Worm (Caenorhabditis elegans) whole organism, late embryonic: Measurements from ENCODE around the gene ehs-1.
A peak's percentile ranks its signal among the peaks of the same experiment; 100 is the strongest.

Experiments
- F13H6.1 ChIP-seq: sonication (generic microtip); optimal IDR thresholded peaks from 2 replicates; lab custom pipeline; 2016; ENCODE audit warnings: missing genetic modification characterization, missing compliant biosample characterization
- K02D7.2 ChIP-seq: sonication (generic microtip); optimal IDR thresholded peaks from 2 replicates; lab custom pipeline; 2017; ENCODE audit warnings: mild to moderate bottlenecking, missing genetic modification characterization, missing compliant biosample characterization
- Y22D7AL.16 ChIP-seq: sonication (generic microtip); optimal IDR thresholded peaks from 2 replicates; lab custom pipeline; 2016; ENCODE audit warnings: missing genetic modification characterization, missing compliant biosample characterization
- ama-1 ChIP-seq: fragments of 150-350 bp; optimal IDR thresholded peaks from 2 replicates; lab custom pipeline; 2014
- ceh-14 ChIP-seq: sonication (generic microtip); optimal IDR thresholded peaks from 2 replicates; lab custom pipeline; 2016; ENCODE audit warnings: missing genotype, missing genetic modification characterization, missing compliant biosample characterization
- ceh-18 ChIP-seq: sonication (generic microtip); optimal IDR thresholded peaks from 2 replicates; lab custom pipeline; 2016; ENCODE audit warnings: missing genetic modification characterization, missing compliant biosample characterization
- ceh-2 ChIP-seq: sonication (generic microtip); optimal IDR thresholded peaks from 2 replicates; lab custom pipeline; 2016; ENCODE audit warnings: missing genotype, missing genetic modification characterization, missing compliant biosample characterization
- ceh-30 ChIP-seq: fragments of 150-350 bp; optimal IDR thresholded peaks from 2 replicates; lab custom pipeline; 2014; ENCODE audit warnings: missing biosample characterization, missing genetic modification characterization
- ceh-31 ChIP-seq: sonication (generic microtip); optimal IDR thresholded peaks from 2 replicates; lab custom pipeline; 2016; ENCODE audit warnings: missing genetic modification characterization, missing compliant biosample characterization
- ceh-45 ChIP-seq: fragments of 200-800 bp; sonication (Bioruptor generic); IDR thresholded peaks from 2 replicates; pipeline ENCODE4 v1.3.6; 2022; ENCODE audit warnings: missing genetic modification reagents, missing genetic modification characterization, missing compliant biosample characterization
- ceh-48 ChIP-seq: sonication (generic microtip); optimal IDR thresholded peaks from 2 replicates; lab custom pipeline; 2016; ENCODE audit warnings: missing genetic modification characterization, inconsistent platforms, missing compliant biosample characterization
- elt-4 ChIP-seq: sonication (generic microtip); optimal IDR thresholded peaks from 2 replicates; lab custom pipeline; 2016; ENCODE audit warnings: missing genetic modification characterization, missing compliant biosample characterization
- hlh-30 ChIP-seq: sonication (generic microtip); optimal IDR thresholded peaks from 2 replicates; lab custom pipeline; 2017; ENCODE audit warnings: antibody characterized with exemption, missing genetic modification characterization, missing compliant biosample characterization; ENCODE audit not compliant: insufficient read depth
- hlh-6 ChIP-seq: sonication (generic microtip); optimal IDR thresholded peaks from 2 replicates; lab custom pipeline; 2016; ENCODE audit warnings: missing genotype, missing genetic modification characterization, missing compliant biosample characterization
- lin-11 ChIP-seq: fragments of 200-800 bp; sonication (Bioruptor generic); optimal IDR thresholded peaks from 2 replicates; lab custom pipeline; 2018; ENCODE audit warnings: mild to moderate bottlenecking, missing genetic modification characterization, missing compliant biosample characterization
- madf-2 ChIP-seq: sonication (generic microtip); optimal IDR thresholded peaks from 2 replicates; lab custom pipeline; 2017; ENCODE audit warnings: missing genetic modification characterization, missing compliant biosample characterization
- nfya-1 ChIP-seq: sonication (generic microtip); optimal IDR thresholded peaks from 2 replicates; lab custom pipeline; 2017; ENCODE audit warnings: missing genetic modification characterization, mild to moderate bottlenecking, missing compliant biosample characterization, antibody characterized with exemption, moderate library complexity
- npax-4 ChIP-seq: sonication (generic microtip); optimal IDR thresholded peaks from 2 replicates; lab custom pipeline; 2016; ENCODE audit warnings: missing genetic modification characterization, missing compliant biosample characterization
- pag-3 ChIP-seq: sonication (generic microtip); optimal IDR thresholded peaks from 2 replicates; lab custom pipeline; 2016; ENCODE audit warnings: missing compliant biosample characterization, missing genetic modification characterization, borderline replicate concordance
- pat-9 ChIP-seq: fragments of 200-800 bp; sonication (Bioruptor generic); optimal IDR thresholded peaks from 2 replicates; lab custom pipeline; 2018; ENCODE audit warnings: mild to moderate bottlenecking, missing genetic modification characterization, moderate library complexity, missing compliant biosample characterization
- pax-1 ChIP-seq: fragments of 150-350 bp; optimal IDR thresholded peaks from 2 replicates; lab custom pipeline; 2014; ENCODE audit warnings: missing biosample characterization, missing genetic modification characterization
- pha-2 ChIP-seq: sonication (generic microtip); optimal IDR thresholded peaks from 2 replicates; lab custom pipeline; 2017; ENCODE audit warnings: mild to moderate bottlenecking, missing genetic modification characterization, missing compliant biosample characterization
- pha-4 ChIP-seq: fragments of 150-350 bp; optimal IDR thresholded peaks from 2 replicates; lab custom pipeline; 2018; ENCODE audit warnings: missing biosample characterization, missing genetic modification reagents, missing genetic modification characterization
- pros-1 ChIP-seq: fragments of 150-350 bp; optimal IDR thresholded peaks from 2 replicates; lab custom pipeline; 2014; ENCODE audit warnings: missing biosample characterization, missing genetic modification reagents, missing genetic modification characterization
- ref-2 ChIP-seq: sonication (generic microtip); optimal IDR thresholded peaks from 2 replicates; lab custom pipeline; 2016; ENCODE audit warnings: missing genetic modification characterization, missing compliant biosample characterization
- sox-2 ChIP-seq: fragments of 200-800 bp; sonication (Bioruptor generic); IDR thresholded peaks from 2 replicates; pipeline ENCODE4 v1.3.6; 2022; ENCODE audit warnings: missing genetic modification reagents, missing genetic modification characterization, missing compliant biosample characterization
- tbx-2 ChIP-seq: sonication (generic microtip); optimal IDR thresholded peaks from 2 replicates; lab custom pipeline; 2016; ENCODE audit warnings: missing genetic modification characterization, missing compliant biosample characterization
- tbx-7 ChIP-seq: sonication (generic microtip); optimal IDR thresholded peaks from 2 replicates; lab custom pipeline; 2016; ENCODE audit warnings: missing genotype, missing genetic modification characterization, missing compliant biosample characterization
- unc-42 ChIP-seq: sonication (generic microtip); optimal IDR thresholded peaks from 2 replicates; lab custom pipeline; 2016; ENCODE audit warnings: missing genotype, missing genetic modification characterization, missing compliant biosample characterization
- unc-55 ChIP-seq: sonication (generic microtip); optimal IDR thresholded peaks from 2 replicates; lab custom pipeline; 2017; ENCODE audit warnings: missing biosample characterization, missing genetic modification reagents, missing genetic modification characterization
- zip-5 ChIP-seq: sonication (generic microtip); optimal IDR thresholded peaks from 2 replicates; lab custom pipeline; 2016; ENCODE audit warnings: missing genetic modification characterization, missing compliant biosample characterization
- ztf-16 ChIP-seq: sonication (generic microtip); optimal IDR thresholded peaks from 2 replicates; lab custom pipeline; 2017; ENCODE audit warnings: missing genetic modification characterization, missing compliant biosample characterization

Gene ehs-1

ce11 chrII:5772547-5773142 lies 47.9 kb upstream of the ehs-1 start (continued):
- TF ChIP-seq pat-9 (tag; lab: Kevin White, UChicago) (peak; percentile 53), pag-3 (tag; lab: Kevin White, UChicago) (no peak), pha-4 (tag; lab: Kevin White, UChicago) (no peak), npax-4 (no peak), nfya-1 (peak; percentile 23), unc-42 (tag; lab: Kevin White, UChicago) (peak; percentile 30)

ce11 chrII:5774120-5774519 lies 46.4 kb upstream of the ehs-1 start, which contains the start of the genes dmd-5 and F10C1.1:
dmd-5 (minus strand) TSS chrII:5774220.
F10C1.1 (plus strand) TSS chrII:5774229.
- TF ChIP-seq ceh-45 (no peak), hlh-30 (tag; lab: Kevin White, UChicago) (no peak), sox-2 (GFP tag; lab: Robert Waterston, UW) (no peak), ceh-30 (no peak), F13H6.1 (tag; lab: Kevin White, UChicago) (no peak), zip-5 (tag; lab: Kevin White, UChicago) (no peak), ceh-2 (no peak), pros-1 (tag; lab: Kevin White, UChicago) (no peak)

ce11 chrII:5774879-5775278 lies 45.6 kb upstream of the ehs-1 start:
- no peak for TF ChIP-seq zip-5 (tag; lab: Kevin White, UChicago)
- no peak for TF ChIP-seq tbx-7 (tag; lab: Kevin White, UChicago)
- TF ChIP-seq ref-2 (tag; lab: Kevin White, UChicago), result no peak
- TF ChIP-seq elt-4 (tag; lab: Kevin White, UChicago), result no peak
- no peak for TF ChIP-seq ama-1
- no peak for TF ChIP-seq ceh-31
- no peak for TF ChIP-seq hlh-6 (tag; lab: Kevin White, UChicago)
- TF ChIP-seq K02D7.2 (tag; lab: Kevin White, UChicago), result no peak
- no peak for TF ChIP-seq pha-2 (tag; lab: Kevin White, UChicago)
- no peak for TF ChIP-seq ceh-14 (tag; lab: Kevin White, UChicago)

- TF ChIP-seq pha-4 (tag; lab: Kevin White, UChicago), result no peak
- no peak for TF ChIP-seq pax-1 (tag; lab: Kevin White, UChicago)
- TF ChIP-seq Y22D7AL.16 (tag; lab: Kevin White, UChicago), result no peak
- no peak for TF ChIP-seq madf-2 (tag; lab: Kevin White, UChicago)
Observed at ce11 chrII:5777372-5777771, 43.1 kb upstream of the ehs-1 start.

- TF ChIP-seq tbx-2 (tag; lab: Kevin White, UChicago) (peak; percentile 11), unc-42 (tag; lab: Kevin White, UChicago) (peak; percentile 67), ceh-18 (tag; lab: Kevin White, UChicago) (peak; percentile 46), lin-11 (no peak), ceh-48 (tag; lab: Kevin White, UChicago) (peak; percentile 21), ztf-16 (tag; lab: Kevin White, UChicago) (no peak), ceh-31 (peak; percentile 26), ceh-14 (tag; lab: Kevin White, UChicago) (peak; percentile 2), ref-2 (tag; lab: Kevin White, UChicago) (no peak), nfya-1 (peak; percentile 33), unc-55 (GFP tag; lab: Kevin White, UChicago) (peak; percentile 42)
Observed at ce11 chrII:5779866-5780265, 40.6 kb upstream of the ehs-1 start.
